Worm (Caenorhabditis elegans) whole organism, early embryonic: ENCODE data around the gene trpp-1.

ENCODE experiments used
- B0310.2 ChIP-seq: sonication (generic microtip); optimal IDR thresholded peaks from 2 replicates; lab custom pipeline; 2016; ENCODE audit warnings: mild to moderate bottlenecking, missing genetic modification characterization, missing compliant biosample characterization
- F13C5.2 ChIP-seq: sonication (generic microtip); optimal IDR thresholded peaks from 2 replicates; lab custom pipeline; 2017; ENCODE audit warnings: mild to moderate bottlenecking, missing genetic modification characterization, inconsistent platforms, missing compliant biosample characterization
- aly-1 ChIP-seq: sonication (generic microtip); optimal IDR thresholded peaks from 2 replicates; lab custom pipeline; 2016; ENCODE audit warnings: missing genetic modification characterization, missing compliant biosample characterization
- ama-1 ChIP-seq: fragments of 150-350 bp; optimal IDR thresholded peaks from 2 replicates; lab custom pipeline; 2014
- ceh-13 ChIP-seq: fragments of 200-800 bp; sonication (Bioruptor generic); optimal IDR thresholded peaks from 2 replicates; lab custom pipeline; 2018; ENCODE audit warnings: mild to moderate bottlenecking, missing genetic modification characterization, missing compliant biosample characterization
- ceh-36 ChIP-seq: sonication (generic microtip); optimal IDR thresholded peaks from 2 replicates; lab custom pipeline; 2016; ENCODE audit warnings: missing genetic modification characterization, inconsistent platforms, missing compliant biosample characterization
- ets-7 ChIP-seq: sonication (generic microtip); optimal IDR thresholded peaks from 2 replicates; lab custom pipeline; 2016; ENCODE audit warnings: missing genotype, missing genetic modification characterization, missing compliant biosample characterization
- flt-1 ChIP-seq: fragments of 200-800 bp; sonication (Bioruptor generic); IDR thresholded peaks from 2 replicates; pipeline ENCODE4 v1.3.6; 2022; ENCODE audit warnings: missing genetic modification characterization, missing compliant biosample characterization
- hmbx-1 ChIP-seq: sonication (generic microtip); optimal IDR thresholded peaks from 2 replicates; lab custom pipeline; 2016; ENCODE audit warnings: mild to moderate bottlenecking, missing genetic modification characterization, missing compliant biosample characterization
- hmg-4 ChIP-seq: fragments of 200-800 bp; sonication (Bioruptor generic); optimal IDR thresholded peaks from 2 replicates; lab custom pipeline; 2018; ENCODE audit warnings: mild to moderate bottlenecking, missing genetic modification characterization, missing compliant biosample characterization
- hnd-1 ChIP-seq: sonication (generic microtip); optimal IDR thresholded peaks from 2 replicates; lab custom pipeline; 2016; ENCODE audit warnings: missing genetic modification characterization, missing compliant biosample characterization
- pes-1 ChIP-seq: fragments of 200-800 bp; sonication (Bioruptor generic); IDR thresholded peaks from 2 replicates; pipeline ENCODE4 v1.3.6; 2022; ENCODE audit warnings: missing genetic modification reagents, missing genetic modification characterization, missing compliant biosample characterization
- scrt-1 ChIP-seq: fragments of 200-800 bp; sonication (Bioruptor generic); IDR thresholded peaks from 2 replicates; pipeline ENCODE4 v1.3.6; 2022; ENCODE audit warnings: missing genetic modification characterization, missing compliant biosample characterization
- sea-1 ChIP-seq: fragments of 200-800 bp; sonication (Bioruptor generic); conservative IDR thresholded peaks from 2 replicates; pipeline ENCODE4 v1.3.6; 2022; ENCODE audit warnings: missing genetic modification characterization, missing compliant biosample characterization
- tbx-11 ChIP-seq: fragments of 200-800 bp; sonication (Bioruptor generic); IDR thresholded peaks from 2 replicates; pipeline ENCODE4 v1.3.6; 2022; ENCODE audit warnings: missing genetic modification characterization, missing compliant biosample characterization
- tbx-37 ChIP-seq: fragments of 200-800 bp; sonication (Bioruptor generic); conservative IDR thresholded peaks from 2 replicates; pipeline ENCODE4 v1.3.6; 2022; ENCODE audit warnings: missing genetic modification reagents, missing genetic modification characterization, missing compliant biosample characterization
- tra-4 ChIP-seq: sonication (generic microtip); optimal IDR thresholded peaks from 2 replicates; lab custom pipeline; 2017; ENCODE audit warnings: missing genetic modification characterization, missing compliant biosample characterization

Gene trpp-1

DNA sequence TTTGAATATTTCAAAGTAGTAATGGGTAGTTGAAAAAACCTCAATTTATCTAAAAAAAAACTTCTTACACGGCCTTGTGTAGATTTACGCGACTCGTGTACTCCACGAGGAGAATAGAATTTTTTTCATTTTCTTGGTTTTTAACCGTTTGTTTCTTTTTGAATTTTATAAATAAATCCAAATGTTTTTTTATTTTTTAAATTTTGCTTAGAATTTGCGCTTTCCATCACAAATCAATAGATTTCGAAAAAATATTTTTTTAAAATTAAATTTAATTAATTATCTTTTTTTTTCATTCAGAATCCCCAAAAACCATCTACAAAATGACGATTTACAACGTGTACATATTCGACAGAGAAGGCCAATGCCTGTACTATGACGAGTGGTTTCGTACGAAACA lies at the start of gene trpp-1:
TSS of gene trpp-1 (plus strand) at position 301 of the 400 bp plus-strand sequence.
- TF ChIP-seq tbx-11 (GFP tag; lab: Robert Waterston, UW), result no peak
- TF ChIP-seq ceh-36, result no peak
- no peak for TF ChIP-seq sea-1 (GFP tag; lab: Robert Waterston, UW)
- no peak for TF ChIP-seq scrt-1
- TF ChIP-seq ama-1 (lab: Kevin White, UChicago), result no peak
- TF ChIP-seq B0310.2 (tag; lab: Kevin White, UChicago), result no peak
- no peak for TF ChIP-seq hmbx-1 (tag; lab: Kevin White, UChicago)
- no peak for TF ChIP-seq tbx-37 (GFP tag; lab: Robert Waterston, UW)
- no peak for TF ChIP-seq tra-4 (tag; lab: Kevin White, UChicago)
- no peak for TF ChIP-seq aly-1 (tag; lab: Kevin White, UChicago)
- TF ChIP-seq flt-1 (GFP tag; lab: Robert Waterston, UW), result no peak
- no peak for TF ChIP-seq ceh-13 (GFP tag; lab: Kevin White, UChicago)
- TF ChIP-seq ets-7 (tag; lab: Kevin White, UChicago), result no peak
- TF ChIP-seq F13C5.2 (tag; lab: Kevin White, UChicago), result no peak
- TF ChIP-seq pes-1 (GFP tag; lab: Robert Waterston, UW), result no peak
- TF ChIP-seq hmg-4 (GFP tag; lab: Kevin White, UChicago), result no peak
- TF ChIP-seq hnd-1 (tag; lab: Kevin White, UChicago), result no peak

- TF ChIP-seq aly-1 (tag; lab: Kevin White, UChicago) (no peak), ceh-13 (GFP tag; lab: Kevin White, UChicago) (no peak), hmbx-1 (tag; lab: Kevin White, UChicago) (no peak), scrt-1 (no peak), B0310.2 (tag; lab: Kevin White, UChicago) (no peak), ama-1 (lab: Kevin White, UChicago) (no peak), hmg-4 (GFP tag; lab: Kevin White, UChicago) (peak; percentile 66), tbx-11 (GFP tag; lab: Robert Waterston, UW) (no peak), ceh-36 (no peak), pes-1 (GFP tag; lab: Robert Waterston, UW) (peak; percentile 47; the same call in 1 of the 2 replicates), flt-1 (GFP tag; lab: Robert Waterston, UW) (no peak), sea-1 (GFP tag; lab: Robert Waterston, UW) (no peak), tra-4 (tag; lab: Kevin White, UChicago) (no peak), ets-7 (tag; lab: Kevin White, UChicago) (no peak), F13C5.2 (tag; lab: Kevin White, UChicago) (peak; percentile 14)
Measured at ce11 chrV:152156-152555, 49.2 kb upstream of the trpp-1 start.

DNA sequence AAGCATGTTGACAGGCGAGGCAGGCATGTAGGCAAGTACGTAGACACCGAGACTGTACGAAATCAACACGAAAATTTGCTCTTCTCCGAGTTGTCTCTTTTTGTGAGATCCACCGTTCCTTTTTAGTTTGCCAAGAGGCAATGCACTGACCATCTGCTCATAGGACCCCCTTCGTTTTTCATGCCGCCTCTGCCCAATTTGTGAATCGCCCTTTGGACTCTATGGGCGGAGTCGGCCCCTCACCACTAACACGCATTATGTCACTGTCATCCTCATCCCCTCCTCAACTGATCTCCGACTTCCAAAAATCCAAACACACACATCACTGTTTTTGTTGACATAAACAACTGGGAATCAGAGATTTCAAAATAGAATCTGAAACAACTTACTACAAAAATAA lies 47.5 kb upstream of the trpp-1 start:
- TF ChIP-seq B0310.2 (tag; lab: Kevin White, UChicago), result no peak
- peak; percentile 65 for TF ChIP-seq hmg-4 (GFP tag; lab: Kevin White, UChicago)
- peak; percentile 22 for TF ChIP-seq aly-1 (tag; lab: Kevin White, UChicago)
- TF ChIP-seq hnd-1 (tag; lab: Kevin White, UChicago), result no peak
- no peak for TF ChIP-seq pes-1 (GFP tag; lab: Robert Waterston, UW)
- TF ChIP-seq flt-1 (GFP tag; lab: Robert Waterston, UW), result no peak
- TF ChIP-seq tra-4 (tag; lab: Kevin White, UChicago), result no peak

ce11 chrV:155215-155614 lies 46.2 kb upstream of the trpp-1 start:
- TF ChIP-seq tra-4 (tag; lab: Kevin White, UChicago), result no peak
- no peak for TF ChIP-seq F13C5.2 (tag; lab: Kevin White, UChicago)
- no peak for TF ChIP-seq ets-7 (tag; lab: Kevin White, UChicago)
- TF ChIP-seq ama-1 (lab: Kevin White, UChicago), result no peak
- peak; percentile 41; the same call in 1 of the 2 replicates for TF ChIP-seq tbx-11 (GFP tag; lab: Robert Waterston, UW)
- TF ChIP-seq B0310.2 (tag; lab: Kevin White, UChicago), result no peak
- no peak for TF ChIP-seq flt-1 (GFP tag; lab: Robert Waterston, UW)
- TF ChIP-seq ceh-13 (GFP tag; lab: Kevin White, UChicago), result no peak
- peak; percentile 61; the same call in 1 of the 2 replicates for TF ChIP-seq scrt-1
- peak; percentile 80 for TF ChIP-seq hmg-4 (GFP tag; lab: Kevin White, UChicago)
- TF ChIP-seq hnd-1 (tag; lab: Kevin White, UChicago), result no peak
- peak; percentile 30; the same call in 1 of the 2 replicates for TF ChIP-seq pes-1 (GFP tag; lab: Robert Waterston, UW)
- TF ChIP-seq sea-1 (GFP tag; lab: Robert Waterston, UW), result no peak
- TF ChIP-seq ceh-36, result no peak
- TF ChIP-seq tbx-37 (GFP tag; lab: Robert Waterston, UW), result no peak
- peak; percentile 45 for TF ChIP-seq aly-1 (tag; lab: Kevin White, UChicago)
- no peak for TF ChIP-seq hmbx-1 (tag; lab: Kevin White, UChicago)

DNA sequence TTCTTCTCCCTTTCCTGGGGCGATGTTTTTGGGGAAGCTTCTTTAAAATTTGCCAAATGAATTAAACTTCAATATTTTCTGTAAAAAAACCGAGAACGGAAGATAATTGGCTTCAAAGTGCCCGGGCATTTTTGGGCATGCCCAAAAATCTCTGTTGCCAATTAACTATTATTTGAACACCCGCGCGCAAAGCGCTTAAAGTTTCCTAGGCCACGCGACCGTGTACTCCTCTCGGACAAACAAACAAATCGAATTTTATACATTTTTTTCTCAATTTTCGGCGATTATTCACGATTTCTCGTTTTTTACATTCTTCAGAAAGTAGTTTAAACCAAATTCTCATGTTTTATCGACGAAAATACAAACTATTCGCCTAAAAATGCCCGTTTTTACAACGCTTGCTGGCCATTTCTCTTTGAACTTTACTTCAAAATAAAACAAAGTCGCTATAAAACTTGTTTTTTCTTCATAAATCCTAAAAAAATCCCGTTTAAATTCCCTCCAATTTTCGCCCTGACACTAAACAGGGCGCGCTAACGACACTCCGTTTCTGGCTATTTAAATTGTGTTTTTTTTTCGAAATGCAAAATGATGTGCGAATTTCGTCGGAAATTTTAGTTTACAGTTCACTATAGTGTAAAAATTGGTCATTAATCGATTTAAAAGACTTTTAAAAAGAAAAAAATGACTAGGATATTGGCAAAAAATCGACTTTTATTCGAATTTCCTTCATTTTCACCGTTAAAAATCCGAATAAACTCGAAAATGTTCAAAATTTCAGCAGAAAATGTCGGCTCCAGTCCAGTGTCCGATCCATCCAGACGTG lies 45.1 kb upstream of the trpp-1 start, which contains the start of gene ttb-1:
TSS of gene ttb-1 (plus strand) at position 776 of the 826 bp plus-strand sequence.
- TF ChIP-seq B0310.2 (tag; lab: Kevin White, UChicago) (no peak), tra-4 (tag; lab: Kevin White, UChicago) (no peak), sea-1 (GFP tag; lab: Robert Waterston, UW) (0 out of 2 replicates have a peak, but pooled peaks have one; percentile 19), aly-1 (tag; lab: Kevin White, UChicago) (no peak), pes-1 (GFP tag; lab: Robert Waterston, UW) (peak; percentile 68), ama-1 (lab: Kevin White, UChicago) (no peak), tbx-37 (GFP tag; lab: Robert Waterston, UW) (peak; percentile 53), hmg-4 (GFP tag; lab: Kevin White, UChicago) (no peak), hnd-1 (tag; lab: Kevin White, UChicago) (no peak), scrt-1 (no peak), ceh-36 (no peak), F13C5.2 (tag; lab: Kevin White, UChicago) (no peak), ceh-13 (GFP tag; lab: Kevin White, UChicago) (no peak), flt-1 (GFP tag; lab: Robert Waterston, UW) (no peak), ets-7 (tag; lab: Kevin White, UChicago) (no peak), tbx-11 (GFP tag; lab: Robert Waterston, UW) (no peak), hmbx-1 (tag; lab: Kevin White, UChicago) (no peak)
